Worm (Caenorhabditis elegans): Measurements from ENCODE around the gene W06G6.15.

Gene W06G6.15

ce11 chrV:16697178-16697577 lies 42.8 kb downstream of the W06G6.15 start, which contains the start of gene srw-41:
Gene srw-41 (plus strand): TSS chrV:16697478.
- TF ChIP-seq him-1 (tag; optimal IDR thresholded peaks at IDR 0.05), result no peak
- no peak for TF ChIP-seq Y53G8AR.9 (GFP tag; conservative IDR thresholded peaks at IDR 0.05)
- TF ChIP-seq somi-1 (GFP tag; optimal IDR thresholded peaks at IDR 0.05), result no peak

ce11 chrV:16699752-16700259 lies 45.5 kb downstream of the W06G6.15 start, which contains the start of gene Y70C5C.1:
Gene Y70C5C.1 (plus strand): TSS chrV:16700209.
- no peak for TF ChIP-seq hsf-1 (GFP tag; IDR thresholded peaks at IDR 0.05)
- no peak for TF ChIP-seq F33H1.4 (GFP tag; IDR thresholded peaks at IDR 0.05)
- 0 out of 2 replicates have a peak, but pooled peaks have one; percentile 7 for TF ChIP-seq madf-3 (GFP tag; IDR thresholded peaks at IDR 0.05)
- TF ChIP-seq C17E4.6 (GFP tag; IDR thresholded peaks at IDR 0.05), result no peak

- TF ChIP-seq zfh-2 (GFP tag; conservative IDR thresholded peaks at IDR 0.05) (no peak), let-607 (tag; optimal IDR thresholded peaks at IDR 0.05) (no peak), D2030.7 (GFP tag; IDR thresholded peaks at IDR 0.05) (no peak), lin-40 (tag; optimal IDR thresholded peaks at IDR 0.05) (no peak), nhr-80 (tag; optimal IDR thresholded peaks at IDR 0.05) (no peak), egl-18 (GFP tag; IDR thresholded peaks at IDR 0.05) (no peak), F10E7.11 (tag; optimal IDR thresholded peaks at IDR 0.05) (no peak), rcor-1 (GFP tag; IDR thresholded peaks at IDR 0.05) (no peak), F37B4.10 (GFP tag; IDR thresholded peaks at IDR 0.05) (no peak), F33H1.4 (GFP tag; IDR thresholded peaks at IDR 0.05) (no peak), ztf-28 (GFP tag; IDR thresholded peaks at IDR 0.05) (no peak), F57C9.4 (tag; optimal IDR thresholded peaks at IDR 0.05) (no peak), dpl-1 (GFP tag; optimal IDR thresholded peaks at IDR 0.05) (no peak), attf-6 (GFP tag; IDR thresholded peaks at IDR 0.05) (no peak), F22D6.2 (tag; optimal IDR thresholded peaks at IDR 0.05) (no peak), snpc-3.4 (tag; optimal IDR thresholded peaks at IDR 0.05) (no peak), ceh-100 (GFP tag; IDR thresholded peaks at IDR 0.05) (no peak), unc-62 (GFP tag; optimal IDR thresholded peaks at IDR 0.05) (no peak), repo-1 (tag; optimal IDR thresholded peaks at IDR 0.05) (no peak), pha-4 (tag; optimal IDR thresholded peaks at IDR 0.05) (no peak)
Observed at ce11 chrV:16706549-16706948, 52.2 kb downstream of the W06G6.15 start, which contains the start of gene clec-9. Gene clec-9 (minus strand): TSS chrV:16706649.
